Fruit fly (Drosophila melanogaster): Measurements from ENCODE around the gene VhaPPA1-2.

dm6 chr3R:14917927-14918829 lies 18.1 kb upstream of the VhaPPA1-2 start, which contains the start of gene Sdr:
- TF ChIP-seq Dll (optimal IDR thresholded peaks at IDR 0.05) (no peak), psq (optimal IDR thresholded peaks at IDR 0.05) (no peak)
